Worm (Caenorhabditis elegans) whole organism, L3 larva: ENCODE results near the gene daf-12.

Experiments used
- ama-1 ChIP-seq: fragments of 150-350 bp; optimal IDR thresholded peaks from 2 replicates; lab custom pipeline; 2018
- ceh-82 ChIP-seq: fragments of 150-350 bp; optimal IDR thresholded peaks from 2 replicates; lab custom pipeline; 2014; ENCODE audit warnings: missing biosample characterization, missing genetic modification characterization
- egl-27 ChIP-seq: sonication (generic microtip); optimal IDR thresholded peaks from 4 replicates; lab custom pipeline; 2017; ENCODE audit warnings: missing biosample characterization, missing genetic modification reagents, missing genetic modification characterization
- fkh-10 ChIP-seq: sonication (generic microtip); optimal IDR thresholded peaks from 2 replicates; lab custom pipeline; 2017; ENCODE audit warnings: missing biosample characterization, missing genetic modification reagents, missing genetic modification characterization
- fkh-2 ChIP-seq: fragments of 150-350 bp; optimal IDR thresholded peaks from 2 replicates; lab custom pipeline; 2014; ENCODE audit warnings: missing biosample characterization, missing genetic modification reagents, missing genetic modification characterization
- lin-15B ChIP-seq: fragments of 150-350 bp; optimal IDR thresholded peaks from 2 replicates; lab custom pipeline; 2014; ENCODE audit warnings: missing biosample characterization, missing genetic modification characterization
- nhr-25 ChIP-seq: sonication (generic microtip); optimal IDR thresholded peaks from 2 replicates; lab custom pipeline; 2017; ENCODE audit warnings: missing biosample characterization, missing genetic modification characterization
- nhr-28 ChIP-seq: fragments of 150-350 bp; optimal IDR thresholded peaks from 2 replicates; lab custom pipeline; 2014; ENCODE audit warnings: missing biosample characterization, missing genetic modification characterization
- nhr-76 ChIP-seq: fragments of 150-350 bp; sonication (generic microtip); optimal IDR thresholded peaks from 5 replicates; lab custom pipeline; 2014; ENCODE audit warnings: missing biosample characterization, missing genetic modification characterization
- unc-39 ChIP-seq: sonication (generic microtip); optimal IDR thresholded peaks from 4 replicates; lab custom pipeline; 2017; ENCODE audit warnings: missing biosample characterization, missing genetic modification characterization
- ztf-11 ChIP-seq: fragments of 150-350 bp; optimal IDR thresholded peaks from 2 replicates; lab custom pipeline; 2014; ENCODE audit warnings: missing biosample characterization, missing genetic modification characterization

DNA sequence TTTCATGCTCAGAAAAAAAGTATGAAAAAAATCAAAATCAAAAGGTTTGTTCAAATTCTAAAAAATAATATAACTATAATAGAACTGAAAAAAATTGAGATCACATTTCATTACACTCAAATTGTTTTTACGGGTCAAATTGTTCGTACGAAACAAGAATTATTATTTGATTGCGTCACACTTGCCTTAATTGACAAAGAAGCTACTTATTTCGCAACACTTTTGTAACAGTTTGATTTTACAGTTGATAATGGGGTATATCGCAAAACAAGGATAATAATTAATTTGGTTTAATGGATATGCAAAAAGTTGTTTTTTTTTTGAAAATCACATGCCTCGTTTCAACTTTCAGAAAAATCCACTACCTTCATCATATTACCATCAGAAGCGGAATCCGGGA, 56.3 kb downstream of the daf-12 start:
- TF ChIP-seq ama-1 (lab: Kevin White, UChicago): no peak
- no peak for TF ChIP-seq fkh-2 (tag; lab: Kevin White, UChicago)
- no peak for TF ChIP-seq ztf-11
- no peak for TF ChIP-seq nhr-28 (tag; lab: Kevin White, UChicago)
- TF ChIP-seq nhr-25: no peak
- no peak for TF ChIP-seq ceh-82
- no peak for TF ChIP-seq nhr-76 (tag; lab: Kevin White, UChicago)
- TF ChIP-seq lin-15B (tag; lab: Kevin White, UChicago): no peak
- TF ChIP-seq fkh-10: no peak
- no peak for TF ChIP-seq unc-39 (tag; lab: Kevin White, UChicago)
- TF ChIP-seq egl-27: no peak
